Worm (Caenorhabditis elegans) whole organism, late embryonic: ENCODE results near the gene srx-41.

Experiments used
- fkh-10 ChIP-seq: fragments of 150-350 bp; optimal IDR thresholded peaks from 2 replicates; lab custom pipeline; 2014; ENCODE audit warnings: missing biosample characterization, missing genetic modification reagents, missing genetic modification characterization
- nhr-11 ChIP-seq: fragments of 150-350 bp; optimal IDR thresholded peaks from 2 replicates; lab custom pipeline; 2014; ENCODE audit warnings: missing biosample characterization, missing genetic modification characterization

DNA sequence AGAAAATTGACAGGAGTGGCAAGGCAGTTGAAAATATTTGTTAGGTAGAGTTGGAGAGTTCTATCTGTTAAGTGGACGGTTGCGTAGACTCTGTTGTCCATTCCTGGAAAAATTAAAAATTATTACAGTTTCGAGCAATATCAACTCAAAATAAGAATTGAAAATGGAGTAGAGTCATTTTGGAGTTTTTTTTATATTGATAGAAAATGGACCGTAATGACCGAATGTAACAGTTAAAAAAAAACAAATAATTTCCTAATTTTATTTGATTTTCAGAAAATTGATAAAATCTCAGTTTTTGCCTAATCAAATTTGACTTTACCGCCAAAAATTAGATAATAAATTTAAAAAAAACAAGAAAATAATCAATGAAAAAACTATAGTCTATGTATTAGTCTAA lies 10.0 kb downstream of the srx-41 start, which contains the start of gene F59B1.4:
- TF ChIP-seq nhr-11, result no peak
- TF ChIP-seq fkh-10 (GFP tag; lab: Kevin White, UChicago), result no peak
